Fruit fly (Drosophila melanogaster): Measurements from ENCODE around the gene CG34452.

CG34452 gene

dm6 chr3L:15715788-15716503 is 28.2 kb upstream of the CG34452 start, which contains the start of gene CG42571 (continued):
- TF ChIP-seq CG17361 (GFP tag; IDR thresholded peaks at IDR 0.05) (no peak; the same call in 2 of the 3 replicates), zf30C (GFP tag; optimal IDR thresholded peaks at IDR 0.05) (no peak), Fer1 (GFP tag; optimal IDR thresholded peaks at IDR 0.05) (no peak), z (GFP tag; IDR thresholded peaks at IDR 0.05) (no peak), HLH3B (GFP tag; IDR thresholded peaks at IDR 0.05) (peak; percentile 39; the same call in 1 of the 2 replicates), Mad (GFP tag; optimal IDR thresholded peaks at IDR 0.05) (peak; percentile 13), sug (tag; optimal IDR thresholded peaks at IDR 0.05) (no peak), tgo (GFP tag; IDR thresholded peaks at IDR 0.05) (no peak), CrebB (tag; optimal IDR thresholded peaks at IDR 0.05) (peak; percentile 31), CG8089 (GFP tag; optimal IDR thresholded peaks at IDR 0.05) (peak; percentile 52), Max (GFP tag; optimal IDR thresholded peaks at IDR 0.05) (no peak), Bdp1 (GFP tag; optimal IDR thresholded peaks at IDR 0.05) (peak; percentile 13), CG8359 (GFP tag; optimal IDR thresholded peaks at IDR 0.05; ENCODE audit: borderline replicate concordance) (peak; percentile 50), Gsc (GFP tag; IDR thresholded peaks at IDR 0.05) (no peak), HLHmδ (GFP tag; optimal IDR thresholded peaks at IDR 0.05) (peak; percentile 80), en (GFP tag; optimal IDR thresholded peaks at IDR 0.05) (peak; percentile 3), CG33557 (GFP tag; optimal IDR thresholded peaks at IDR 0.05) (peak; percentile 57), ci (GFP tag; IDR thresholded peaks at IDR 0.05) (peak; percentile 83), Ets97D (GFP tag; optimal IDR thresholded peaks at IDR 0.05) (no peak), CG10565 (GFP tag; optimal IDR thresholded peaks at IDR 0.05) (no peak), dm (GFP tag; optimal IDR thresholded peaks at IDR 0.05) (no peak), Jarid2 (GFP tag; optimal IDR thresholded peaks at IDR 0.05) (peak; percentile 25), CG10654 (GFP tag; optimal IDR thresholded peaks at IDR 0.05) (peak; percentile 29), cg (GFP tag; optimal IDR thresholded peaks at IDR 0.05) (no peak), CG7987 (GFP tag; optimal IDR thresholded peaks at IDR 0.05) (peak; percentile 52), Hr51 (GFP tag; optimal IDR thresholded peaks at IDR 0.05) (no peak), HHEX (GFP tag; optimal IDR thresholded peaks at IDR 0.05) (peak; percentile 28), gce (GFP tag; IDR thresholded peaks at IDR 0.05) (peak; percentile 56; the same call in 1 of the 3 replicates), onecut (GFP tag; IDR thresholded peaks at IDR 0.05) (peak; percentile 47; the same call in 1 of the 2 replicates), CG8281 (tag; optimal IDR thresholded peaks at IDR 0.05) (peak; percentile 19), gem (tag; optimal IDR thresholded peaks at IDR 0.05) (peak; percentile 32), Hand (GFP tag; optimal IDR thresholded peaks at IDR 0.05) (no peak), CG13123 (GFP tag; optimal IDR thresholded peaks at IDR 0.05) (peak; percentile 11), btn (GFP tag; optimal IDR thresholded peaks at IDR 0.05) (peak; percentile 59), CG6175 (GFP tag; IDR thresholded peaks at IDR 0.05) (no peak), tna (GFP tag; IDR thresholded peaks at IDR 0.05; ENCODE audit: partially characterized antibody) (no peak), Adf1 (GFP tag; IDR thresholded peaks at IDR 0.05) (no peak), CG10209 (GFP tag; optimal IDR thresholded peaks at IDR 0.05) (peak; percentile 56), phol (tag; optimal IDR thresholded peaks at IDR 0.05) (no peak), zen (tag; optimal IDR thresholded peaks at IDR 0.05) (no peak), bsh (GFP tag; optimal IDR thresholded peaks at IDR 0.05) (peak in 1 of 2 experiments; percentile 58), Oli (tag; optimal IDR thresholded peaks at IDR 0.05) (peak; percentile 20), CG17186 (GFP tag; optimal IDR thresholded peaks at IDR 0.05) (peak; percentile 31), CG12769 (tag; optimal IDR thresholded peaks at IDR 0.05) (no peak), Hr3 (GFP tag; optimal IDR thresholded peaks at IDR 0.05) (no peak), bigmax (GFP tag; optimal IDR thresholded peaks at IDR 0.05) (no peak), ERR (GFP tag; optimal IDR thresholded peaks at IDR 0.05) (no peak), schlank (tag; optimal IDR thresholded peaks at IDR 0.05) (no peak), CG9609 (GFP tag; optimal IDR thresholded peaks at IDR 0.05) (no peak)
